Worm (Caenorhabditis elegans) whole organism, L3 larva: ENCODE measurements around the gene R04D3.4.

ENCODE experiments used
- egl-27 ChIP-seq: sonication (generic microtip); optimal IDR thresholded peaks from 4 replicates; lab custom pipeline; 2017; ENCODE audit warnings: missing biosample characterization, missing genetic modification reagents, missing genetic modification characterization
- elt-3 ChIP-seq, 3 experiments: fragments of 150-350 bp in 1 of 3; sonication (generic microtip) in 2 of 3; optimal IDR thresholded peaks; 2 replicates in 2 of 3; 4 replicates in 1 of 3; lab custom pipeline; 2014 to 2017; ENCODE audit warnings: missing biosample characterization in 3 of 3, missing genetic modification characterization in 3 of 3
- fkh-2 ChIP-seq: fragments of 150-350 bp; optimal IDR thresholded peaks from 2 replicates; lab custom pipeline; 2014; ENCODE audit warnings: missing biosample characterization, missing genetic modification reagents, missing genetic modification characterization
- lin-15B ChIP-seq: fragments of 150-350 bp; optimal IDR thresholded peaks from 2 replicates; lab custom pipeline; 2014; ENCODE audit warnings: missing biosample characterization, missing genetic modification characterization
- nhr-12 ChIP-seq: fragments of 150-350 bp; optimal IDR thresholded peaks from 2 replicates; lab custom pipeline; 2014; ENCODE audit warnings: missing biosample characterization, missing genetic modification characterization
- nhr-43 ChIP-seq: sonication (generic microtip); optimal IDR thresholded peaks from 2 replicates; lab custom pipeline; 2016; ENCODE audit warnings: mild to moderate bottlenecking, missing genetic modification characterization, missing compliant biosample characterization; ENCODE audit not compliant: poor library complexity, severe bottlenecking
- nhr-67 ChIP-seq: fragments of 150-350 bp; optimal IDR thresholded peaks from 2 replicates; lab custom pipeline; 2014; ENCODE audit warnings: missing biosample characterization, missing genetic modification characterization
- snpc-4 ChIP-seq: fragments of 150-350 bp; optimal IDR thresholded peaks from 2 replicates; lab custom pipeline; 2014; ENCODE audit warnings: missing biosample characterization, missing genetic modification characterization
- unc-39 ChIP-seq: sonication (generic microtip); optimal IDR thresholded peaks from 4 replicates; lab custom pipeline; 2017; ENCODE audit warnings: missing biosample characterization, missing genetic modification characterization
- ztf-11 ChIP-seq: fragments of 150-350 bp; optimal IDR thresholded peaks from 2 replicates; lab custom pipeline; 2014; ENCODE audit warnings: missing biosample characterization, missing genetic modification characterization

- no peak for TF ChIP-seq ztf-11 (tag; lab: Kevin White, UChicago)
- no peak for TF ChIP-seq unc-39 (tag; lab: Kevin White, UChicago)
- TF ChIP-seq nhr-67 (tag; lab: Kevin White, UChicago), result no peak
- no peak for TF ChIP-seq egl-27 (tag; lab: Kevin White, UChicago)
- no peak for TF ChIP-seq nhr-12 (tag; lab: Kevin White, UChicago)
- no peak for TF ChIP-seq lin-15B
- no peak for TF ChIP-seq elt-3 (tag; optimal IDR thresholded peaks at IDR 0.05; lab: Kevin White, UChicago)
- TF ChIP-seq snpc-4 (tag; lab: Kevin White, UChicago), result no peak
- no peak for TF ChIP-seq fkh-2 (tag; lab: Kevin White, UChicago)
- TF ChIP-seq nhr-43 (tag; lab: Kevin White, UChicago), result no peak
Observed at ce11 chrX:13318316-13318715, 29.7 kb upstream of the R04D3.4 start.
